Worm (Caenorhabditis elegans) whole organism, L4/young adult: ENCODE results near the gene C50C3.12.

ENCODE experiments used
- W03F9.2 ChIP-seq: fragments of 150-350 bp; optimal IDR thresholded peaks from 2 replicates; lab custom pipeline; 2014; ENCODE audit warnings: missing biosample characterization, missing genetic modification characterization
- dao-5 ChIP-seq: sonication (generic microtip); optimal IDR thresholded peaks from 2 replicates; lab custom pipeline; 2016; ENCODE audit warnings: missing genotype, missing genetic modification characterization, moderate library complexity, missing compliant biosample characterization
- him-1 ChIP-seq: sonication (generic microtip); optimal IDR thresholded peaks from 2 replicates; lab custom pipeline; 2016; ENCODE audit warnings: missing genotype, missing genetic modification reagents, missing genetic modification characterization, missing compliant biosample characterization

DNA sequence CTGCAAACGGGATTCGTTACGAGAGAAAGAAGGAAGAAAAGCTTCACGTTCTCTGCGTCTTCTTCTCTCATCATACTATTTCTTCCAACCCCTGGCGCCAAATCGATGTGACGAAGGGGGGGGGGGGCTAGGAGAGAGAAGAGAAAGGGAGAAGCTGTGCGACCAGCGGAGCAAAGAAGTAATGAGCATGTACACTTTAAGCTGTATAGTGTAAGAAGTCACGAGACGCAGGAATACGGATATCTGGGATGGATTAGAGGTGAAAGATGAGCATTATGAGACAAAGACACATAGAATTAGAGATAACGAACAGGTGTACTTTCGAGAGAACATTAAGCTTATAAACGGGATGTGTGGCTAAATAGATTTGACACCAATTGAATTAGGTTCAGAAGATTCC lies 25.4 kb downstream of the C50C3.12 start:
- TF ChIP-seq dao-5 (tag; lab: Kevin White, UChicago) (no peak), W03F9.2 (tag; lab: Kevin White, UChicago) (peak; percentile 25), him-1 (peak; percentile 42)
